Fruit fly (Drosophila melanogaster) whole organism, prepupa: ENCODE data around the gene eIF3a.

Experiments used
- Blimp-1 ChIP-seq: fragments of 200-800 bp; sonication (Bioruptor generic); optimal IDR thresholded peaks from 3 replicates; lab custom pipeline; 2017; ENCODE audit warnings: missing biosample characterization, missing genetic modification characterization, mild to moderate bottlenecking, moderate library complexity, missing genetic modification reagents
- CG10631 ChIP-seq: fragments of 200-800 bp; sonication (Bioruptor generic); optimal IDR thresholded peaks from 2 replicates; lab custom pipeline; 2016; ENCODE audit warnings: missing biosample characterization, missing genetic modification characterization
- CG11762 ChIP-seq: fragments of 200-800 bp; sonication (Bioruptor generic); optimal IDR thresholded peaks from 3 replicates; lab custom pipeline; 2016; ENCODE audit warnings: missing biosample characterization, missing genetic modification characterization; ENCODE audit not compliant: insufficient read depth
- CG1621 ChIP-seq: fragments of 200-800 bp; sonication (Bioruptor generic); optimal IDR thresholded peaks from 3 replicates; lab custom pipeline; 2018; ENCODE audit warnings: missing biosample characterization, mild to moderate bottlenecking, missing genetic modification characterization
- CG16779 ChIP-seq: fragments of 200-800 bp; sonication (Bioruptor generic); optimal IDR thresholded peaks from 3 replicates; lab custom pipeline; 2017; ENCODE audit warnings: missing biosample characterization, mild to moderate bottlenecking, missing genetic modification characterization
- CG3032 ChIP-seq: fragments of 200-800 bp; optimal IDR thresholded peaks from 2 replicates; lab custom pipeline; 2019; ENCODE audit warnings: missing biosample characterization, mild to moderate bottlenecking, missing genetic modification characterization, moderate library complexity
- CG31627 ChIP-seq: fragments of 200-800 bp; sonication (Bioruptor generic); optimal IDR thresholded peaks from 3 replicates; lab custom pipeline; 2016; ENCODE audit warnings: missing biosample characterization, missing genetic modification characterization
- CG34406 ChIP-seq: fragments of 200-800 bp; sonication (Bioruptor generic); optimal IDR thresholded peaks from 3 replicates; lab custom pipeline; 2016; ENCODE audit warnings: missing biosample characterization, missing genetic modification characterization
- CG4318 ChIP-seq: fragments of 200-800 bp; sonication (Bioruptor generic); optimal IDR thresholded peaks from 3 replicates; lab custom pipeline; 2017; ENCODE audit warnings: missing biosample characterization, mild to moderate bottlenecking, missing genetic modification characterization
- CG6792 ChIP-seq: fragments of 200-800 bp; sonication (Bioruptor generic); optimal IDR thresholded peaks from 3 replicates; lab custom pipeline; 2016; ENCODE audit warnings: missing biosample characterization, missing genetic modification characterization
- CG6854 ChIP-seq: fragments of 200-800 bp; sonication (Bioruptor generic); optimal IDR thresholded peaks from 2 replicates; lab custom pipeline; 2017; ENCODE audit warnings: missing biosample characterization, mild to moderate bottlenecking, missing genetic modification characterization
- CG7368 ChIP-seq: fragments of 200-800 bp; sonication (Bioruptor generic); optimal IDR thresholded peaks from 3 replicates; lab custom pipeline; 2016; ENCODE audit warnings: missing biosample characterization, missing genetic modification characterization
- CG8119 ChIP-seq: fragments of 200-800 bp; sonication (Bioruptor generic); IDR thresholded peaks from 3 replicates; pipeline ENCODE4 v1.3.6; 2022; ENCODE audit warnings: missing biosample characterization, missing genetic modification characterization
- CG8632 ChIP-seq: fragments of 200-800 bp; sonication (Bioruptor generic); optimal IDR thresholded peaks from 3 replicates; lab custom pipeline; 2016; ENCODE audit warnings: missing biosample characterization, missing genetic modification characterization
- Eip75B ChIP-seq: fragments of 200-800 bp; sonication (Bioruptor generic); optimal IDR thresholded peaks from 3 replicates; lab custom pipeline; 2016; ENCODE audit warnings: missing biosample characterization, missing genetic modification characterization
- Eip78C ChIP-seq: fragments of 200-800 bp; sonication (Bioruptor generic); peaks from one replicate; lab custom pipeline; 2016; ENCODE audit warnings: missing biosample characterization, missing genetic modification characterization
- Ets21C ChIP-seq: fragments of 200-800 bp; sonication (Bioruptor generic); optimal IDR thresholded peaks from 3 replicates; lab custom pipeline; 2016; ENCODE audit warnings: missing biosample characterization, missing genetic modification characterization
- Gug ChIP-seq: fragments of 200-800 bp; sonication (Bioruptor generic); IDR thresholded peaks from 2 replicates; pipeline ENCODE4 v1.3.6; 2022; ENCODE audit warnings: missing biosample characterization, missing genetic modification characterization
- Hr39 ChIP-seq: fragments of 200-800 bp; sonication (Bioruptor generic); optimal IDR thresholded peaks from 2 replicates; lab custom pipeline; 2016; ENCODE audit warnings: missing biosample characterization, missing genetic modification characterization
- Lpt ChIP-seq: fragments of 200-800 bp; sonication (Bioruptor generic); optimal IDR thresholded peaks from 3 replicates; lab custom pipeline; 2016; ENCODE audit warnings: missing biosample characterization, missing genetic modification characterization
- OdsH ChIP-seq: fragments of 200-800 bp; sonication (Bioruptor generic); optimal IDR thresholded peaks from 3 replicates; lab custom pipeline; 2016; ENCODE audit warnings: missing biosample characterization, missing genetic modification characterization
- Sox14 ChIP-seq: fragments of 200-800 bp; sonication (Bioruptor generic); optimal IDR thresholded peaks from 3 replicates; lab custom pipeline; 2016; ENCODE audit warnings: missing biosample characterization, missing genetic modification characterization
- Sox15 ChIP-seq: fragments of 200-800 bp; sonication (Bioruptor generic); optimal IDR thresholded peaks from 3 replicates; lab custom pipeline; 2016; ENCODE audit warnings: missing biosample characterization, missing genetic modification characterization
- cyc ChIP-seq: fragments of 200-800 bp; sonication (Bioruptor generic); optimal IDR thresholded peaks from 3 replicates; lab custom pipeline; 2016; ENCODE audit warnings: missing biosample characterization, missing genetic modification characterization
- eg ChIP-seq: fragments of 200-800 bp; sonication (Bioruptor generic); IDR thresholded peaks from 3 replicates; pipeline ENCODE4 v1.3.6; 2022; ENCODE audit warnings: missing biosample characterization, missing genetic modification characterization
- esn ChIP-seq: fragments of 200-800 bp; sonication (Bioruptor generic); optimal IDR thresholded peaks from 2 replicates; lab custom pipeline; 2016; ENCODE audit warnings: missing biosample characterization, mild to moderate bottlenecking, missing genetic modification characterization, moderate library complexity
- fd59A ChIP-seq: fragments of 200-800 bp; sonication (Bioruptor generic); optimal IDR thresholded peaks from 2 replicates; lab custom pipeline; 2017; ENCODE audit warnings: missing biosample characterization, mild to moderate bottlenecking, missing genetic modification characterization, missing genetic modification reagents
- fd85E ChIP-seq: fragments of 200-800 bp; sonication (Bioruptor generic); optimal IDR thresholded peaks from 3 replicates; lab custom pipeline; 2016; ENCODE audit warnings: missing biosample characterization, missing genetic modification characterization
- fkh ChIP-seq: fragments of 200-800 bp; sonication (Bioruptor generic); optimal IDR thresholded peaks from 3 replicates; lab custom pipeline; 2017; ENCODE audit warnings: missing biosample characterization, mild to moderate bottlenecking, missing genetic modification characterization, moderate library complexity
- net ChIP-seq: fragments of 200-800 bp; sonication (Bioruptor generic); optimal IDR thresholded peaks from 3 replicates; lab custom pipeline; 2016; ENCODE audit warnings: missing biosample characterization, missing genetic modification characterization
- pdm3 ChIP-seq: fragments of 200-800 bp; sonication (Bioruptor generic); optimal IDR thresholded peaks from 3 replicates; lab custom pipeline; 2016; ENCODE audit warnings: missing biosample characterization, missing genetic modification characterization
- spab ChIP-seq: fragments of 200-800 bp; sonication (Bioruptor generic); optimal IDR thresholded peaks from 2 replicates; lab custom pipeline; 2017; ENCODE audit warnings: missing biosample characterization, mild to moderate bottlenecking, missing genetic modification characterization, missing genetic modification reagents

The eIF3a gene

dm6 chr3R:4468926-4469325 lies 35.2 kb upstream of the eIF3a start (continued):
- no peak for TF ChIP-seq pdm3 (GFP tag; lab: Kevin White, UChicago)
- no peak for TF ChIP-seq CG4318 (GFP tag; lab: Kevin White, UChicago)
- TF ChIP-seq CG10631 (GFP tag; lab: Kevin White, UChicago): no peak
- no peak for TF ChIP-seq esn (GFP tag; lab: Kevin White, UChicago)
- 0 out of 3 replicates have a peak, but pooled peaks have one; percentile 26 for TF ChIP-seq eg
- no peak for TF ChIP-seq CG6792 (GFP tag; lab: Kevin White, UChicago)
- TF ChIP-seq Lpt (GFP tag; lab: Kevin White, UChicago): no peak
- peak; percentile 41 for TF ChIP-seq Eip78C (GFP tag; lab: Kevin White, UChicago)
- no peak for TF ChIP-seq Gug (GFP tag; lab: Robert Waterston, UW)
- TF ChIP-seq Ets21C (GFP tag; lab: Kevin White, UChicago): no peak
- TF ChIP-seq CG1621 (tag; lab: Kevin White, UChicago): peak; percentile 49
- TF ChIP-seq CG8632 (GFP tag; lab: Kevin White, UChicago): no peak
- TF ChIP-seq cyc (GFP tag; lab: Kevin White, UChicago): no peak
- TF ChIP-seq net (GFP tag; lab: Kevin White, UChicago): no peak
- TF ChIP-seq Eip75B (GFP tag; lab: Kevin White, UChicago): no peak
- no peak for TF ChIP-seq CG34406 (GFP tag; lab: Kevin White, UChicago)
- peak; percentile 48 for TF ChIP-seq Blimp-1 (GFP tag; lab: Kevin White, UChicago)
- peak; percentile 64 for TF ChIP-seq CG6854 (GFP tag; lab: Kevin White, UChicago)
- TF ChIP-seq Sox14: peak; percentile 17
- TF ChIP-seq CG31627: no peak
- no peak for TF ChIP-seq CG3032 (tag; lab: Kevin White, UChicago)
- no peak for TF ChIP-seq CG8119
- no peak for TF ChIP-seq CG11762 (GFP tag; lab: Kevin White, UChicago)
- no peak for TF ChIP-seq CG16779 (tag; lab: Kevin White, UChicago)
- no peak for TF ChIP-seq OdsH (GFP tag; lab: Kevin White, UChicago)
- no peak for TF ChIP-seq CG7368 (GFP tag; lab: Kevin White, UChicago)

- TF ChIP-seq spab (GFP tag; lab: Kevin White, UChicago): no peak
- peak; percentile 62 for TF ChIP-seq fkh (GFP tag; lab: Kevin White, UChicago)
Measured at dm6 chr3R:4466894-4467293, 33.2 kb upstream of the eIF3a start.

- peak; percentile 26 for TF ChIP-seq CG1621 (tag; lab: Kevin White, UChicago)
- peak; percentile 34 for TF ChIP-seq Eip78C (GFP tag; lab: Kevin White, UChicago)
- no peak for TF ChIP-seq fd59A
Measured at dm6 chr3R:4462783-4463182, 29.1 kb upstream of the eIF3a start, which contains the start of gene CG31522. CG31522 (minus strand) TSS chr3R:4462883.

dm6 chr3R:4458272-4458671 lies 24.6 kb upstream of the eIF3a start:
- TF ChIP-seq Sox15 (no peak), Hr39 (no peak), CG7368 (GFP tag; lab: Kevin White, UChicago) (no peak), Blimp-1 (GFP tag; lab: Kevin White, UChicago) (no peak), Eip75B (GFP tag; lab: Kevin White, UChicago) (no peak), pdm3 (GFP tag; lab: Kevin White, UChicago) (no peak), cyc (GFP tag; lab: Kevin White, UChicago) (no peak), CG8632 (GFP tag; lab: Kevin White, UChicago) (no peak)
- TF ChIP-seq, all 60 proteins: peak for 0

dm6 chr3R:4457625-4458024 lies 23.9 kb upstream of the eIF3a start:
- no peak for TF ChIP-seq fd85E
- TF ChIP-seq fkh (GFP tag; lab: Kevin White, UChicago): peak; percentile 63
- TF ChIP-seq, all 60 proteins: peak for 1
